Fruit fly (Drosophila melanogaster) whole organism, wandering third instar larva: Measurements from ENCODE around the gene CG43938.
A peak's percentile ranks its signal among the peaks of the same experiment; 100 is the strongest.

Experiments
- Abd-B ChIP-seq: fragments of >200 bp; optimal IDR thresholded peaks from 2 replicates; lab custom pipeline; 2017; ENCODE audit warnings: missing biosample characterization, missing genetic modification characterization
- CG9705 ChIP-seq: fragments of 200-800 bp; sonication (Bioruptor generic); optimal IDR thresholded peaks from 2 replicates; lab custom pipeline; 2018; ENCODE audit warnings: missing biosample characterization, mild to moderate bottlenecking, missing genetic modification characterization
- CrebA ChIP-seq: fragments of 200-800 bp; sonication (Bioruptor generic); optimal IDR thresholded peaks from 2 replicates; lab custom pipeline; 2016; ENCODE audit warnings: missing biosample characterization, mild to moderate bottlenecking, missing genetic modification characterization, borderline replicate concordance
- Dfd ChIP-seq: fragments of >200 bp; optimal IDR thresholded peaks from 2 replicates; lab custom pipeline; 2017; ENCODE audit warnings: missing biosample characterization, missing genetic modification characterization
- Dif ChIP-seq: fragments of 200-275, 200-300 bp; sonication (Bioruptor generic); optimal IDR thresholded peaks from 2 replicates; lab custom pipeline; 2018; ENCODE audit warnings: missing biosample characterization, missing genetic modification characterization; ENCODE audit not compliant: partially characterized antibody
- HLH106 ChIP-seq: fragments of 200-800 bp; optimal IDR thresholded peaks from 3 replicates; lab custom pipeline; 2019; ENCODE audit warnings: missing biosample characterization, mild to moderate bottlenecking, missing genetic modification characterization, moderate library complexity
- Hnf4 ChIP-seq: fragments of 200-800 bp; sonication (Bioruptor generic); optimal IDR thresholded peaks from 2 replicates; lab custom pipeline; 2016; ENCODE audit warnings: missing biosample characterization, mild to moderate bottlenecking, missing genetic modification characterization
- Hr78 ChIP-seq: fragments of >200 bp; optimal IDR thresholded peaks from 2 replicates; lab custom pipeline; 2017; ENCODE audit warnings: missing biosample characterization, missing genetic modification characterization
- Hr83 ChIP-seq: fragments of 200-300 bp; sonication (Bioruptor generic); optimal IDR thresholded peaks from 2 replicates; lab custom pipeline; 2016; ENCODE audit warnings: missing biosample characterization, mild to moderate bottlenecking, missing genetic modification characterization, moderate library complexity; ENCODE audit not compliant: poor library complexity, severe bottlenecking
- Jra ChIP-seq: sonication (Bioruptor generic); optimal IDR thresholded peaks from 2 replicates; lab custom pipeline; 2016; ENCODE audit warnings: missing biosample characterization, missing genetic modification characterization
- Mio ChIP-seq: sonication (Bioruptor generic); optimal IDR thresholded peaks from 2 replicates; lab custom pipeline; 2016; ENCODE audit warnings: missing biosample characterization, missing genetic modification characterization
- Myc ChIP-seq: fragments of >200 bp; optimal IDR thresholded peaks from 2 replicates; lab custom pipeline; 2017
- N ChIP-seq: fragments of >200 bp; optimal IDR thresholded peaks from 2 replicates; lab custom pipeline; 2018; ENCODE audit warnings: missing biosample characterization, missing external identifiers, missing genetic modification characterization
- OdsH ChIP-seq: fragments of 200-800 bp; sonication (Bioruptor generic); optimal IDR thresholded peaks from 2 replicates; lab custom pipeline; 2016; ENCODE audit warnings: missing biosample characterization, mild to moderate bottlenecking, missing genetic modification characterization
- Rel ChIP-seq, 2 experiments: fragments of 200-800 bp; sonication (Bioruptor generic) in 1 of 2; optimal IDR thresholded peaks; 2 replicates in 1 of 2; 3 replicates in 1 of 2; lab custom pipeline; 2016 to 2019; ENCODE audit warnings: mild to moderate bottlenecking in 2 of 2, missing biosample characterization in 2 of 2, missing genetic modification characterization in 2 of 2, moderate library complexity in 1 of 2
- Sp1 ChIP-seq: fragments of 200-800 bp; sonication (Bioruptor generic); optimal IDR thresholded peaks from 3 replicates; lab custom pipeline; 2019; ENCODE audit warnings: missing biosample characterization, mild to moderate bottlenecking, missing genetic modification characterization, moderate library complexity
- Vsx2 ChIP-seq: fragments of 200-300, 225-300 bp; sonication (Bioruptor generic); optimal IDR thresholded peaks from 2 replicates; lab custom pipeline; 2018; ENCODE audit warnings: missing biosample characterization, missing genetic modification characterization; ENCODE audit not compliant: partially characterized antibody
- br ChIP-seq: fragments of 200-800 bp; sonication (Bioruptor generic); optimal IDR thresholded peaks from 2 replicates; lab custom pipeline; 2016; ENCODE audit warnings: missing biosample characterization, missing genetic modification characterization
- dl ChIP-seq, 2 experiments: fragments of 175-275, 200-275 bp in 1 of 2; fragments of 200-275 bp in 1 of 2; sonication (Bioruptor generic); optimal IDR thresholded peaks; lab custom pipeline; 2018; ENCODE audit warnings: mild to moderate bottlenecking in 2 of 2, missing biosample characterization in 2 of 2, missing genetic modification characterization in 2 of 2, moderate library complexity in 2 of 2; ENCODE audit not compliant: partially characterized antibody in 2 of 2, insufficient read depth in 1 of 2
- dmrt93B ChIP-seq: fragments of 200-800 bp; sonication (Bioruptor generic); optimal IDR thresholded peaks from 2 replicates; lab custom pipeline; 2018; ENCODE audit warnings: missing biosample characterization, mild to moderate bottlenecking, missing genetic modification characterization
- foxo ChIP-seq, 2 experiments: fragments of 200-800 bp; sonication (Bioruptor generic); optimal IDR thresholded peaks; 2 replicates in 1 of 2; 3 replicates in 1 of 2; lab custom pipeline; 2016 to 2017; ENCODE audit warnings: missing biosample characterization in 2 of 2, missing genetic modification characterization in 2 of 2
- fru ChIP-seq: fragments of 200-800 bp; sonication (Bioruptor generic); optimal IDR thresholded peaks from 3 replicates; lab custom pipeline; 2016; ENCODE audit warnings: missing biosample characterization, mild to moderate bottlenecking, missing genetic modification characterization
- h ChIP-seq: fragments of 200-800 bp; sonication (Bioruptor generic); optimal IDR thresholded peaks from 3 replicates; lab custom pipeline; 2016; ENCODE audit warnings: missing biosample characterization, mild to moderate bottlenecking, missing genetic modification characterization
- jim ChIP-seq: fragments of 175-275, 200-325 bp; sonication (Bioruptor generic); optimal IDR thresholded peaks from 2 replicates; lab custom pipeline; 2016; ENCODE audit warnings: missing biosample characterization, mild to moderate bottlenecking, missing genetic modification characterization
- lola ChIP-seq: fragments of >200 bp; optimal IDR thresholded peaks from 2 replicates; lab custom pipeline; 2017; ENCODE audit warnings: missing biosample characterization, missing genetic modification characterization
- pan ChIP-seq: fragments of >200 bp; optimal IDR thresholded peaks from 2 replicates; lab custom pipeline; 2017
- psq ChIP-seq: fragments of 200-800 bp; sonication (Bioruptor generic); optimal IDR thresholded peaks from 3 replicates; lab custom pipeline; 2017; ENCODE audit warnings: missing biosample characterization, mild to moderate bottlenecking, missing genetic modification characterization, moderate library complexity
- rgr ChIP-seq: fragments of 200-800 bp; sonication (Bioruptor generic); optimal IDR thresholded peaks from 3 replicates; lab custom pipeline; 2016; ENCODE audit warnings: missing biosample characterization, mild to moderate bottlenecking, missing genetic modification characterization
- sv ChIP-seq: fragments of 200-800 bp; sonication (Bioruptor generic); optimal IDR thresholded peaks from 3 replicates; lab custom pipeline; 2016; ENCODE audit warnings: missing biosample characterization, missing genetic modification characterization
- usp ChIP-seq: fragments of >200 bp; optimal IDR thresholded peaks from 2 replicates; lab custom pipeline; 2017; ENCODE audit warnings: missing biosample characterization, missing genetic modification characterization
- woc ChIP-seq: sonication (Bioruptor generic); optimal IDR thresholded peaks from 2 replicates; lab custom pipeline; 2016; ENCODE audit warnings: missing biosample characterization, mild to moderate bottlenecking, missing genetic modification characterization

Gene CG43938

DNA sequence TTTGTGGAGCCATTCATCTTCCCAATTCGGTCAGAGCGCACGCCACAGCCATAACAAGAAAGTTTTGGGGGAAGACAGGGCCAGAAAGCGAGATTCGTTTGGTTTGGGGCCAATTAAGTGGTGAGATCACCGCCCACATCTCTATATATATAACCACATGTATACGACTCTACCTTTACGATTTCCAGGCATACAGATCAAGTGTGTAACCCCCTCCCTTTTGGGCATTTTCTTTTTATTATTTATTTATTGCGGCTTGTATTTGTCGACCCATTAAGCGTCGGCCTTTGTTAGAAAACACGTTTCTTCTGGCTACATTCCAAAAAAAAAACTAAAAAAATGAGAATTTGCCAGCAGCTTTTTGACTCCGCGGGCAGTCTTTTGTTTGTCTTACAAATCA lies 20.1 kb upstream of the CG43938 start:
- TF ChIP-seq sv (no peak), Abd-B (GFP tag; lab: Kevin White, UChicago) (no peak), br (GFP tag; lab: Kevin White, UChicago) (no peak), usp (GFP tag; lab: Kevin White, UChicago) (no peak)

DNA sequence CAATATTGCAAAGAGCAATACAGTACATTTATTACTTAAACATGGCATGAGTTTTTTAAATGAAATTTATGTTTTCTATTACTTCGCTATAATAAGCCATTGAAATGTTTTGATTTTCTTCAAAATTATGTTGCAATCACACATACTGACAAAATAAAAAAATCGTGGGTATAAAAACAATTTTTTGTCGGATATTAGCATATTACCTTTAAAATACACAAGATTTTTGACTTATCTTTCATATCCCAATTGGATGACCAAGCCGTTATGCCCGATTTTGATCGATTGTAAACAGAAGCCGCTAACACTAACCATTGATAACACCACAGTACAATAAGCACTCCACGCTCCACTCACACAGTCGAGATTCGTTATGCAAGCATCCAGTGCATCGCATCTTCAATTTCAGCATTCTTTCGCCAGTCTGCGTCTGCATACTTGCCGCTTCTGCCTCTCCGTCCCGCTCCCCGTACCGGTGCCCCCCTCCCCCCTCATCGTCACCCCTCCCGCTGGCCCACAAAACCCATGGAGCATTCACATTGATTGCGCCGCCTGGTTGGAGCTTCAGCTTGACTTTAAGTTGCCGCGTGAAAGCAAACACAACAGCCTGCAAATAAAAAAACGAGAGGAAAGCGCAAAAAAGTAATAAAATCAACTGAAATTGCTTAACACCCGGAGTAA lies 17.0 kb upstream of the CG43938 start:
- no peak for TF ChIP-seq Vsx2 (GFP tag; lab: Kevin White, UChicago)
- TF ChIP-seq dl (GFP tag; optimal IDR thresholded peaks at IDR 0.05; lab: Kevin White, UChicago; ENCODE audit: insufficient read depth in 1 of 2, partially characterized antibody in 2 of 2), result no peak
- TF ChIP-seq Dfd (GFP tag; lab: Kevin White, UChicago), result peak; percentile 88
- TF ChIP-seq foxo (GFP tag; optimal IDR thresholded peaks at IDR 0.05; lab: Kevin White, UChicago), result peak in 1 of 2 experiments; percentile 10
- no peak for TF ChIP-seq CG9705 (GFP tag; lab: Kevin White, UChicago)
- TF ChIP-seq psq, result peak; percentile 20

DNA sequence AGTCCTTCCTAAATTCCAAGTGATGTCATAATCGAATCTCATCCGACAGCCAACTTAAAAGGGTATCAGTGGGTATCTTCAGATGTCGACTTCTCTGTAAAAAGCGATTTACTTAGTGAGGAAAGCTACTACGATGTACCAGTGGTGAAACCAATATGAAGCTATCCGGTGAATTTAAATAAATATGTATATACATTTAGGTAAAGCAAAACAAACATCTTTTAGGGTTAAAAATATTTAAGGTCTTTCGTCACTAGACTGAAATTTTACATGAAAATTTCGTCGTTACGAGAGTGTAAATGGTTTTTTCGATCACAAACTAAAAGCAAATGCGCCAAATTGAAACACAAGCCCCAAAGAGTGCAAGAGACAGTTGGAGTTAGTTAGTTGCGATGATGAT lies 14.6 kb upstream of the CG43938 start:
- no peak for TF ChIP-seq Mio (GFP tag; lab: Kevin White, UChicago)
- no peak for TF ChIP-seq dl (GFP tag; optimal IDR thresholded peaks at IDR 0.05; lab: Kevin White, UChicago; ENCODE audit: insufficient read depth in 1 of 2, partially characterized antibody in 2 of 2)
- TF ChIP-seq Hr78 (GFP tag; lab: Kevin White, UChicago), result no peak
- peak; percentile 8 for TF ChIP-seq rgr (GFP tag; lab: Kevin White, UChicago)
- TF ChIP-seq CrebA (GFP tag; lab: Kevin White, UChicago), result no peak
- TF ChIP-seq fru (GFP tag; lab: Kevin White, UChicago), result no peak
- no peak for TF ChIP-seq Hr83 (GFP tag; lab: Kevin White, UChicago)
- TF ChIP-seq h (GFP tag; lab: Kevin White, UChicago), result peak; percentile 27
- peak in 1 of 2 experiments; percentile 22 for TF ChIP-seq foxo (GFP tag; optimal IDR thresholded peaks at IDR 0.05; lab: Kevin White, UChicago)
- no peak for TF ChIP-seq Myc

DNA sequence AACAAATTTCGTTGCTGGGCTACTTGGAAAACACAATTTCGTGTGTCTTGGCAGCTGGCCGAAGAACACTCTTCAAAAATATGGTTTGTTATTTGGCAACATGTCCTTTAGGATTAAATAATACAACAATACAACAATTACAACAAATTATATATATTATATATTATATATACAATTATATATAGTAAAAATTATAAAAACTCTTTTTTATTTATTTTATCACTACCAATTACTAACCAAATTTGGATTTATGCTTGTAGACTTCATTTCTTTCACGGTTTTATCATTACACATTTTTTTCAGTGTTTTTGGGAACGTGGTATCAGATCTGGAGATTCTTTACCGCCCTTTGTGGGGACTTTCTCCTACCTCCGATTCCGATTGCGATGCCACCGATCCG lies 13.0 kb upstream of the CG43938 start:
- TF ChIP-seq h (GFP tag; lab: Kevin White, UChicago), result peak; percentile 42
- TF ChIP-seq rgr (GFP tag; lab: Kevin White, UChicago), result peak; percentile 68
- peak; percentile 48 for TF ChIP-seq fru (GFP tag; lab: Kevin White, UChicago)
- no peak for TF ChIP-seq Jra (GFP tag; lab: Kevin White, UChicago)
- no peak for TF ChIP-seq pan
- no peak for TF ChIP-seq sv
- no peak for TF ChIP-seq lola (GFP tag; lab: Kevin White, UChicago)
- TF ChIP-seq N (GFP tag; lab: Kevin White, UChicago), result no peak
- peak in 1 of 2 experiments; percentile 69 for TF ChIP-seq foxo (GFP tag; optimal IDR thresholded peaks at IDR 0.05; lab: Kevin White, UChicago)
- TF ChIP-seq Hr83 (GFP tag; lab: Kevin White, UChicago), result no peak
- TF ChIP-seq Dif, result no peak
- TF ChIP-seq Sp1 (GFP tag; lab: Kevin White, UChicago), result peak; percentile 79
- TF ChIP-seq Hr78 (GFP tag; lab: Kevin White, UChicago), result no peak
- TF ChIP-seq HLH106 (tag; lab: Kevin White, UChicago), result peak; percentile 78
- TF ChIP-seq OdsH (GFP tag; lab: Kevin White, UChicago), result peak; percentile 68
- TF ChIP-seq Dfd (GFP tag; lab: Kevin White, UChicago), result no peak
- no peak for TF ChIP-seq Mio (GFP tag; lab: Kevin White, UChicago)
- no peak for TF ChIP-seq Hnf4
- TF ChIP-seq Myc, result no peak
- no peak for TF ChIP-seq CG9705 (GFP tag; lab: Kevin White, UChicago)
- TF ChIP-seq woc, result peak; percentile 40
- no peak for TF ChIP-seq dl (GFP tag; optimal IDR thresholded peaks at IDR 0.05; lab: Kevin White, UChicago; ENCODE audit: insufficient read depth in 1 of 2, partially characterized antibody in 2 of 2)
- peak; percentile 56 for TF ChIP-seq dmrt93B
- peak; percentile 21 for TF ChIP-seq Rel (GFP tag; optimal IDR thresholded peaks at IDR 0.05; lab: Kevin White, UChicago)
- TF ChIP-seq Rel (tag; optimal IDR thresholded peaks at IDR 0.05; lab: Kevin White, UChicago), result no peak
- no peak for TF ChIP-seq jim (GFP tag; lab: Kevin White, UChicago)
- peak; percentile 78 for TF ChIP-seq psq
- no peak for TF ChIP-seq Vsx2 (GFP tag; lab: Kevin White, UChicago)
